Fruit fly (Drosophila melanogaster) whole organism, embryonic: ENCODE results near the gene Pdcd4.

Source experiments
- CG10267 ChIP-seq: fragments of 200-800 bp; sonication (Bioruptor generic); optimal IDR thresholded peaks from 2 replicates; lab custom pipeline; 2018; ENCODE audit warnings: missing biosample characterization, mild to moderate bottlenecking, missing genetic modification characterization, moderate library complexity
- CG11560 ChIP-seq: fragments of 200-800 bp; sonication (Bioruptor generic); IDR thresholded peaks from 3 replicates; pipeline ENCODE4 v1.3.6; 2022; ENCODE audit warnings: missing biosample characterization, missing genetic modification characterization
- CG12659 ChIP-seq: fragments of 200-800 bp; sonication (Bioruptor generic); optimal IDR thresholded peaks from 3 replicates; lab custom pipeline; 2017; ENCODE audit warnings: mild to moderate bottlenecking, missing biosample characterization, missing genetic modification reagents, missing genetic modification characterization
- CG14710 ChIP-seq: fragments of 200-800 bp; sonication (Bioruptor generic); optimal IDR thresholded peaks from 3 replicates; lab custom pipeline; 2019; ENCODE audit warnings: missing biosample characterization, mild to moderate bottlenecking, missing genetic modification characterization, moderate library complexity
- CG1602 ChIP-seq: fragments of 200-800 bp; sonication (Bioruptor generic); optimal IDR thresholded peaks from 3 replicates; lab custom pipeline; 2016; ENCODE audit warnings: missing biosample characterization, missing genetic modification characterization
- CG17186 ChIP-seq: fragments of 200-800 bp; sonication (Bioruptor generic); optimal IDR thresholded peaks from 3 replicates; lab custom pipeline; 2017; ENCODE audit warnings: missing biosample characterization, missing genetic modification reagents, missing genetic modification characterization
- CG2116 ChIP-seq: fragments of 200-800 bp; sonication (Bioruptor generic); optimal IDR thresholded peaks from 3 replicates; lab custom pipeline; 2018; ENCODE audit warnings: missing biosample characterization, mild to moderate bottlenecking, missing genetic modification characterization
- CG2120 ChIP-seq: fragments of 200-800 bp; sonication (Bioruptor generic); optimal IDR thresholded peaks from 3 replicates; lab custom pipeline; 2016; ENCODE audit warnings: missing biosample characterization, missing genetic modification characterization
- CG2129 ChIP-seq: fragments of 200-800 bp; sonication (Bioruptor generic); IDR thresholded peaks from 2 replicates; pipeline ENCODE4 v1.3.6; 2022; ENCODE audit warnings: missing biosample characterization, missing genetic modification characterization; ENCODE audit not compliant: partially characterized antibody
- CG33213 ChIP-seq: fragments of 200-800 bp; sonication (Bioruptor generic); optimal IDR thresholded peaks from 3 replicates; lab custom pipeline; 2016; ENCODE audit warnings: missing biosample characterization, missing genetic modification characterization
- CG42726 ChIP-seq: fragments of 200-800 bp; sonication (Bioruptor generic); IDR thresholded peaks from 2 replicates; pipeline ENCODE4 v1.3.6; 2022; ENCODE audit warnings: missing biosample characterization, missing genetic modification characterization; ENCODE audit not compliant: partially characterized antibody
- CG9797 ChIP-seq: fragments of 200-800 bp; sonication (Bioruptor generic); optimal IDR thresholded peaks from 3 replicates; lab custom pipeline; 2018; ENCODE audit warnings: missing biosample characterization, mild to moderate bottlenecking, missing genetic modification characterization
- CG9932 ChIP-seq: fragments of 200-800 bp; sonication (Bioruptor generic); IDR thresholded peaks from 2 replicates; pipeline ENCODE4 v1.3.6; 2022; ENCODE audit warnings: missing biosample characterization, missing genetic modification characterization
- Doc3 ChIP-seq: fragments of 200-800 bp; sonication (Bioruptor generic); IDR thresholded peaks from 3 replicates; pipeline ENCODE4 v1.3.6; 2022; ENCODE audit warnings: missing biosample characterization, missing genetic modification characterization; ENCODE audit not compliant: partially characterized antibody
- Dref ChIP-seq: fragments of 200-800 bp; sonication (Bioruptor generic); IDR thresholded peaks from 2 replicates; pipeline ENCODE4 v1.3.6; 2022; ENCODE audit warnings: missing biosample characterization, missing genetic modification characterization
- E2f2 ChIP-seq: fragments of 200-800 bp; sonication (Bioruptor generic); IDR thresholded peaks from 2 replicates; pipeline ENCODE4 v1.3.6; 2022; ENCODE audit warnings: missing biosample characterization, missing genetic modification characterization
- Elba2 ChIP-seq: fragments of 200-800 bp; sonication (Bioruptor generic); optimal IDR thresholded peaks from 3 replicates; lab custom pipeline; 2016; ENCODE audit warnings: missing biosample characterization, missing genetic modification characterization
- Ets65A ChIP-seq: fragments of 200-800 bp; sonication (Bioruptor generic); peaks from one replicate; lab custom pipeline; 2016; ENCODE audit warnings: missing biosample characterization, missing genetic modification characterization
- Ets97D ChIP-seq: fragments of 200-800 bp; sonication (Bioruptor generic); optimal IDR thresholded peaks from 3 replicates; lab custom pipeline; 2016; ENCODE audit warnings: missing biosample characterization, missing genetic modification characterization
- HLH4C ChIP-seq: fragments of 200-800 bp; sonication (Bioruptor generic); IDR thresholded peaks from 3 replicates; pipeline ENCODE4 v1.3.6; 2022; ENCODE audit warnings: missing biosample characterization, missing genetic modification characterization; ENCODE audit not compliant: partially characterized antibody
- Lhr ChIP-seq: fragments of 200-800 bp; sonication (Bioruptor generic); optimal IDR thresholded peaks from 3 replicates; lab custom pipeline; 2017; ENCODE audit warnings: mild to moderate bottlenecking, missing biosample characterization, missing genetic modification reagents, missing genetic modification characterization
- MBD-R2 ChIP-seq: fragments of 200-800 bp; sonication (Bioruptor generic); IDR thresholded peaks from 2 replicates; pipeline ENCODE4 v1.3.6; 2022; ENCODE audit warnings: missing biosample characterization, missing genetic modification characterization
- Med ChIP-seq: fragments of 200-800 bp; sonication (Bioruptor generic); peaks from one replicate; lab custom pipeline; 2016; ENCODE audit warnings: missing biosample characterization, missing genetic modification characterization, mild to moderate bottlenecking, inconsistent platforms, moderate library complexity
- Myb ChIP-seq: fragments of 200-800 bp; sonication (Bioruptor generic); optimal IDR thresholded peaks from 2 replicates; lab custom pipeline; 2016; ENCODE audit warnings: missing biosample characterization, missing genetic modification characterization
- Nf-YA ChIP-seq: fragments of 200-800 bp; sonication (Bioruptor generic); IDR thresholded peaks from 2 replicates; pipeline ENCODE4 v1.3.6; 2022; ENCODE audit warnings: missing biosample characterization, missing genetic modification characterization
- Opbp ChIP-seq: fragments of 200-800 bp; sonication (Bioruptor generic); IDR thresholded peaks from 3 replicates; pipeline ENCODE4 v1.3.6; 2022; ENCODE audit warnings: missing biosample characterization, missing genetic modification characterization; ENCODE audit not compliant: partially characterized antibody
- Rfx ChIP-seq: fragments of 200-800 bp; sonication (Bioruptor generic); IDR thresholded peaks from 2 replicates; pipeline ENCODE4 v1.3.6; 2022; ENCODE audit warnings: missing biosample characterization, missing genetic modification characterization
- Sin3A ChIP-seq: fragments of >200 bp; optimal IDR thresholded peaks from 2 replicates; lab custom pipeline; 2018
- Sry-δ ChIP-seq: fragments of 200-800 bp; sonication (Bioruptor generic); optimal IDR thresholded peaks from 2 replicates; lab custom pipeline; 2016; ENCODE audit warnings: missing biosample characterization, missing genetic modification characterization
- bbx ChIP-seq: fragments of 200-800 bp; sonication (Bioruptor generic); IDR thresholded peaks from 2 replicates; pipeline ENCODE4 v1.3.6; 2022; ENCODE audit warnings: missing biosample characterization, missing genetic modification characterization; ENCODE audit not compliant: partially characterized antibody
- bigmax ChIP-seq: fragments of 200-800 bp; sonication (Bioruptor generic); optimal IDR thresholded peaks from 2 replicates; lab custom pipeline; 2018; ENCODE audit warnings: missing biosample characterization, mild to moderate bottlenecking, missing genetic modification characterization
- cad ChIP-seq: fragments of >200 bp; optimal IDR thresholded peaks from 2 replicates; lab custom pipeline; 2017; ENCODE audit warnings: missing biosample characterization, missing genetic modification characterization
- chinmo ChIP-seq: fragments of 200-800 bp; sonication (Bioruptor generic); IDR thresholded peaks from 4 replicates; pipeline ENCODE4 v1.3.6; 2022; ENCODE audit warnings: missing biosample characterization, missing genetic modification characterization; ENCODE audit not compliant: partially characterized antibody
- gfzf ChIP-seq: fragments of 200-800 bp; sonication (Bioruptor generic); optimal IDR thresholded peaks from 2 replicates; lab custom pipeline; 2016; ENCODE audit warnings: missing biosample characterization, mild to moderate bottlenecking, missing genetic modification characterization, moderate library complexity
- hb ChIP-seq: fragments of 200-800 bp; sonication (Bioruptor generic); IDR thresholded peaks from 3 replicates; pipeline ENCODE4 v1.3.6; 2022; ENCODE audit warnings: missing biosample characterization, missing genetic modification characterization; ENCODE audit not compliant: partially characterized antibody
- hbn ChIP-seq: fragments of 200-800 bp; sonication (Bioruptor generic); IDR thresholded peaks from 2 replicates; pipeline ENCODE4 v1.3.6; 2022; ENCODE audit warnings: missing biosample characterization, missing genetic modification characterization; ENCODE audit not compliant: partially characterized antibody
- inv ChIP-seq: fragments of 200-800 bp; sonication (Bioruptor generic); IDR thresholded peaks from 2 replicates; pipeline ENCODE4 v1.3.6; 2022; ENCODE audit warnings: missing biosample characterization, missing genetic modification characterization; ENCODE audit not compliant: partially characterized antibody
- nerfin-1 ChIP-seq: fragments of 200-800 bp; sonication (Bioruptor generic); optimal IDR thresholded peaks from 3 replicates; lab custom pipeline; 2019; ENCODE audit warnings: missing biosample characterization, mild to moderate bottlenecking, missing genetic modification characterization, moderate library complexity
- pan ChIP-seq, 4 experiments: fragments of >200 bp in 3 of 4; fragments of 200-800 bp in 1 of 4; sonication (Bioruptor generic) in 1 of 4; optimal IDR thresholded peaks in 3 of 4; IDR thresholded peaks in 1 of 4; 2 replicates each; pipeline versions ENCODE4 v1.3.6 to Lab custom; 2017 to 2022; ENCODE audit warnings: missing biosample characterization in 2 of 4, missing genetic modification characterization in 2 of 4, mixed read lengths in 1 of 4
- phol ChIP-seq: fragments of 200-800 bp; sonication (Bioruptor generic); optimal IDR thresholded peaks from 3 replicates; lab custom pipeline; 2018; ENCODE audit warnings: missing biosample characterization, mild to moderate bottlenecking, missing genetic modification characterization, moderate library complexity
- pzg ChIP-seq: fragments of 200-800 bp; sonication (Bioruptor generic); optimal IDR thresholded peaks from 3 replicates; lab custom pipeline; 2018; ENCODE audit warnings: missing biosample characterization, mild to moderate bottlenecking, missing genetic modification characterization, moderate library complexity
- slbo ChIP-seq: fragments of 200-800 bp; sonication (Bioruptor generic); IDR thresholded peaks from 2 replicates; pipeline ENCODE4 v1.3.6; 2022; ENCODE audit warnings: missing biosample characterization, missing genetic modification characterization
- sna ChIP-seq: fragments of 200-800 bp; sonication (Bioruptor generic); IDR thresholded peaks from 2 replicates; pipeline ENCODE4 v1.3.6; 2022; ENCODE audit warnings: missing biosample characterization, missing genetic modification characterization; ENCODE audit not compliant: partially characterized antibody
- so ChIP-seq: fragments of 200-800 bp; sonication (Bioruptor generic); IDR thresholded peaks from 3 replicates; pipeline ENCODE4 v1.3.6; 2022; ENCODE audit warnings: missing biosample characterization, missing genetic modification characterization
- sob ChIP-seq: fragments of 200-800 bp; sonication (Bioruptor generic); IDR thresholded peaks from 2 replicates; pipeline ENCODE4 v1.3.6; 2022; ENCODE audit warnings: missing biosample characterization, missing genetic modification characterization
- tna ChIP-seq: fragments of 200-800 bp; sonication (Bioruptor generic); IDR thresholded peaks from 2 replicates; pipeline ENCODE4 v1.3.6; 2022; ENCODE audit warnings: missing biosample characterization, missing genetic modification characterization; ENCODE audit not compliant: partially characterized antibody
- vnd ChIP-seq: fragments of 200-800 bp; sonication (Bioruptor generic); IDR thresholded peaks from 3 replicates; pipeline ENCODE4 v1.3.6; 2022; ENCODE audit warnings: missing biosample characterization, missing genetic modification characterization; ENCODE audit not compliant: partially characterized antibody
- vvl ChIP-seq: fragments of 200-800 bp; sonication (Bioruptor generic); IDR thresholded peaks from 2 replicates; pipeline ENCODE4 v1.3.6; 2022; ENCODE audit warnings: missing biosample characterization, missing genetic modification characterization
- zen2 ChIP-seq: fragments of 200-800 bp; sonication (Bioruptor generic); IDR thresholded peaks from 3 replicates; pipeline ENCODE4 v1.3.6; 2022; ENCODE audit warnings: missing biosample characterization, missing genetic modification characterization; ENCODE audit not compliant: partially characterized antibody

Pdcd4 gene

DNA sequence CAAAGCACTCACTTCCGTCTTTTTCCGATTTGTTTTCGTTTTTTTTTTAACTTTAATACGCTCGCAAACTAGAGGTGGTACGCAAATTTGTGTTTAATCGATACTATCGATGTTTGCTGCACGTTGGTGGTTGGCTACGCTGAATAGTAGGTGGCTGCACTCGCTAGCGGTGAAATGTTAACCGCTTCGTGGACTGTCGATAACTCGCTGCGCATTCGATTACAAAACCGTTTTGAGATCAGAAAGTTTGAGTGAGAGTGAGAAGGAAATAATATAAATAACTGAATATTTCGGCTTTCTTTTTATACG is 19.1 kb downstream of the Pdcd4 start, which contains the start of gene g (continued):
- peak; percentile 42 for TF ChIP-seq CG14710 (tag; lab: Kevin White, UChicago)
- TF ChIP-seq vvl, result no peak
- peak; percentile 89 for TF ChIP-seq pzg (GFP tag; lab: Kevin White, UChicago)
- TF ChIP-seq Ets65A (GFP tag; lab: Kevin White, UChicago), result peak; percentile 43
- TF ChIP-seq Ets97D, result peak; percentile 83
- TF ChIP-seq CG11560, result peak; percentile 94
- peak; percentile 51 for TF ChIP-seq CG2120 (GFP tag; lab: Kevin White, UChicago)
- TF ChIP-seq Sin3A (lab: Kevin White, UChicago), result peak; percentile 69
- no peak for TF ChIP-seq Elba2
- TF ChIP-seq bigmax (GFP tag; lab: Kevin White, UChicago), result no peak
- no peak for TF ChIP-seq nerfin-1
- TF ChIP-seq tna (GFP tag; lab: Robert Waterston, UW), result peak; percentile 80
- TF ChIP-seq CG9797, result peak; percentile 26
- TF ChIP-seq Rfx (GFP tag; lab: Robert Waterston, UW), result peak; percentile 35; the same call in 1 of the 2 replicates
- peak; percentile 40 for TF ChIP-seq Lhr (GFP tag; lab: Kevin White, UChicago)
- TF ChIP-seq vnd (GFP tag; lab: Robert Waterston, UW), result peak; percentile 77
- peak; percentile 7 for TF ChIP-seq CG10267 (tag; lab: Kevin White, UChicago)
- peak; percentile 88 for TF ChIP-seq CG42726 (GFP tag; lab: Robert Waterston, UW)
- TF ChIP-seq bbx (GFP tag; lab: Robert Waterston, UW), result peak; percentile 88
- 0 out of 2 replicates have a peak, but pooled peaks have one; percentile 6 for TF ChIP-seq sob (GFP tag; lab: Robert Waterston, UW)
- peak; percentile 88 for TF ChIP-seq inv (GFP tag; lab: Robert Waterston, UW)
- peak; percentile 96 for TF ChIP-seq Sry-δ (GFP tag; lab: Kevin White, UChicago)
- peak; percentile 22 for TF ChIP-seq CG33213 (GFP tag; lab: Kevin White, UChicago)
- TF ChIP-seq CG2129, result peak; percentile 74
- peak; percentile 70 for TF ChIP-seq E2f2 (GFP tag; lab: Robert Waterston, UW)
- peak; percentile 85; the same call in 3 of the 4 replicates for TF ChIP-seq chinmo (GFP tag; lab: Robert Waterston, UW)
- TF ChIP-seq so (GFP tag; lab: Robert Waterston, UW), result no peak
- TF ChIP-seq sna, result peak; percentile 63
- TF ChIP-seq slbo (GFP tag; lab: Robert Waterston, UW), result peak; percentile 22; the same call in 1 of the 2 replicates
- peak; percentile 49 for TF ChIP-seq CG12659
- peak; percentile 52; the same call in 1 of the 3 replicates for TF ChIP-seq zen2 (GFP tag; lab: Robert Waterston, UW)
- peak; percentile 68 for TF ChIP-seq MBD-R2 (GFP tag; lab: Robert Waterston, UW)
- peak; percentile 65 for TF ChIP-seq CG2116 (GFP tag; lab: Kevin White, UChicago)
- TF ChIP-seq CG9932 (GFP tag; lab: Robert Waterston, UW), result peak; percentile 42; the same call in 1 of the 2 replicates
- peak; percentile 4 for TF ChIP-seq phol
- no peak for TF ChIP-seq pan (optimal IDR thresholded peaks at IDR 0.05; lab: Kevin White, UChicago)
- no peak for TF ChIP-seq pan (GFP tag; optimal IDR thresholded peaks at IDR 0.05 in 1 of 2, IDR thresholded peaks at IDR 0.05 in 1 of 2)
- TF ChIP-seq CG17186 (GFP tag; lab: Kevin White, UChicago), result peak; percentile 38
- peak; percentile 76 for TF ChIP-seq Doc3
- TF ChIP-seq Nf-YA, result no peak
- peak; percentile 87 for TF ChIP-seq hb (GFP tag; lab: Robert Waterston, UW)
- TF ChIP-seq Med (GFP tag; lab: Kevin White, UChicago), result peak; percentile 90
- peak; percentile 91 for TF ChIP-seq Myb (GFP tag; lab: Kevin White, UChicago)
- no peak for TF ChIP-seq cad (GFP tag; lab: Kevin White, UChicago)
- TF ChIP-seq Dref (GFP tag; lab: Robert Waterston, UW), result peak; percentile 92
- peak; percentile 84 for TF ChIP-seq HLH4C
- TF ChIP-seq CG1602 (GFP tag; lab: Kevin White, UChicago), result no peak
- peak; percentile 48 for TF ChIP-seq gfzf (GFP tag; lab: Kevin White, UChicago)
- peak; percentile 92 for TF ChIP-seq Opbp (GFP tag; lab: Robert Waterston, UW)
- TF ChIP-seq hbn (GFP tag; lab: Robert Waterston, UW), result peak; percentile 81
